Fruit fly (Drosophila melanogaster): ENCODE results near the gene CG44521.

CG44521 gene

dm6 chr3L:5713031-5713430, at the start of gene CG44521:
TSS of gene CG44521 (plus strand) at chr3L:5713331.
- TF ChIP-seq CG32264 (GFP tag; optimal IDR thresholded peaks at IDR 0.05) (no peak), pan (optimal IDR thresholded peaks at IDR 0.05) (no peak), dmrt93B (GFP tag; optimal IDR thresholded peaks at IDR 0.05) (no peak), usp (GFP tag; optimal IDR thresholded peaks at IDR 0.05) (no peak), N (GFP tag; optimal IDR thresholded peaks at IDR 0.05) (no peak), Sp1 (GFP tag; optimal IDR thresholded peaks at IDR 0.05) (no peak), tai (GFP tag; optimal IDR thresholded peaks at IDR 0.05) (no peak), Vsx2 (GFP tag; optimal IDR thresholded peaks at IDR 0.05; ENCODE audit: partially characterized antibody) (no peak), Hr83 (GFP tag; optimal IDR thresholded peaks at IDR 0.05; ENCODE audit: poor library complexity, severe bottlenecking) (no peak), dsf (GFP tag; optimal IDR thresholded peaks at IDR 0.05; ENCODE audit: borderline replicate concordance) (no peak), psq (GFP tag; optimal IDR thresholded peaks at IDR 0.05) (no peak), fru (GFP tag; optimal IDR thresholded peaks at IDR 0.05) (no peak), Myc (optimal IDR thresholded peaks at IDR 0.05) (no peak), lola (GFP tag; optimal IDR thresholded peaks at IDR 0.05) (no peak), Rel (GFP tag; optimal IDR thresholded peaks at IDR 0.05) (no peak), Rel (tag; optimal IDR thresholded peaks at IDR 0.05) (no peak)

dm6 chr3L:5663876-5664718, 49.0 kb upstream of the CG44521 start, which contains the start of gene CG46320:
TSS of gene CG46320 (plus strand) at chr3L:5664121.
- TF ChIP-seq GATAd (GFP tag; optimal IDR thresholded peaks at IDR 0.05) (no peak), h (GFP tag; optimal IDR thresholded peaks at IDR 0.05) (no peak), Jra (GFP tag; optimal IDR thresholded peaks at IDR 0.05) (no peak), foxo (GFP tag; optimal IDR thresholded peaks at IDR 0.05) (no peak), dl (GFP tag; optimal IDR thresholded peaks at IDR 0.05; ENCODE audit: insufficient read depth in 1 of 2, partially characterized antibody in 2 of 2) (no peak), Vsx2 (GFP tag; optimal IDR thresholded peaks at IDR 0.05; ENCODE audit: partially characterized antibody) (no peak), pan (optimal IDR thresholded peaks at IDR 0.05) (no peak), sv (GFP tag; optimal IDR thresholded peaks at IDR 0.05) (no peak), fru (GFP tag; optimal IDR thresholded peaks at IDR 0.05) (no peak), Sp1 (GFP tag; optimal IDR thresholded peaks at IDR 0.05) (no peak)

DNA sequence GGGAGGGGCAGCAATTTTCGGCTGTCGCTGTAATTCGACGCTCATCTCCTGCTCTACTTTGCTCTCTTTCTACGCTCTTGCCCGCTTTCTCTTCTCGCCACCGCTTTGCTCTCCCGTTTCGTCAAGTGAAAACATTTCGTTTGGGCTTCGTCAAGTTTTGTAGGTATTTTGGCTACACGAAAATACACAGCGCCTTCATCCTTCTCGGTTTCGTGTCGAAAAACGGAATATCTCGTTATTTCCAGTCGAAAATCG, 48.5 kb upstream of the CG44521 start:
- TF ChIP-seq br (GFP tag; optimal IDR thresholded peaks at IDR 0.05), result no peak
- no peak for TF ChIP-seq jim (GFP tag; optimal IDR thresholded peaks at IDR 0.05)
- no peak for TF ChIP-seq h (GFP tag; optimal IDR thresholded peaks at IDR 0.05)
- TF ChIP-seq Hnf4 (GFP tag; optimal IDR thresholded peaks at IDR 0.05), result no peak
- no peak for TF ChIP-seq brk (GFP tag; optimal IDR thresholded peaks at IDR 0.05)
- no peak for TF ChIP-seq Hr83 (GFP tag; optimal IDR thresholded peaks at IDR 0.05; ENCODE audit: poor library complexity, severe bottlenecking)
- TF ChIP-seq Jra (GFP tag; optimal IDR thresholded peaks at IDR 0.05), result no peak
- no peak for TF ChIP-seq Dif (GFP tag; optimal IDR thresholded peaks at IDR 0.05; ENCODE audit: partially characterized antibody)
- TF ChIP-seq dl (GFP tag; optimal IDR thresholded peaks at IDR 0.05; ENCODE audit: insufficient read depth in 1 of 2, partially characterized antibody in 2 of 2), result no peak
- no peak for TF ChIP-seq woc (GFP tag; optimal IDR thresholded peaks at IDR 0.05)
- TF ChIP-seq fru (GFP tag; optimal IDR thresholded peaks at IDR 0.05), result no peak
- no peak for TF ChIP-seq lola (GFP tag; optimal IDR thresholded peaks at IDR 0.05)
- TF ChIP-seq pan (optimal IDR thresholded peaks at IDR 0.05), result no peak
- TF ChIP-seq Abd-B (GFP tag; optimal IDR thresholded peaks at IDR 0.05), result no peak
- TF ChIP-seq sage (GFP tag; optimal IDR thresholded peaks at IDR 0.05), result no peak

dm6 chr3L:5665434-5665833, 47.7 kb upstream of the CG44521 start:
- TF ChIP-seq Abd-B (GFP tag; optimal IDR thresholded peaks at IDR 0.05), result no peak
- TF ChIP-seq lola (GFP tag; optimal IDR thresholded peaks at IDR 0.05), result no peak
- no peak for TF ChIP-seq rgr (GFP tag; optimal IDR thresholded peaks at IDR 0.05)
- TF ChIP-seq Jra (GFP tag; optimal IDR thresholded peaks at IDR 0.05), result no peak
- TF ChIP-seq CrebA (GFP tag; optimal IDR thresholded peaks at IDR 0.05; ENCODE audit: borderline replicate concordance), result no peak
- TF ChIP-seq N (GFP tag; optimal IDR thresholded peaks at IDR 0.05), result no peak
- no peak for TF ChIP-seq GATAd (GFP tag; optimal IDR thresholded peaks at IDR 0.05)
- TF ChIP-seq pan (optimal IDR thresholded peaks at IDR 0.05), result no peak
- TF ChIP-seq Dif (GFP tag; optimal IDR thresholded peaks at IDR 0.05; ENCODE audit: partially characterized antibody), result no peak

Data from whole organism, wandering third instar larva.